Fruit fly (Drosophila melanogaster) Kc167 (cell line): ENCODE measurements around the gene CG31055.

Experiments used
- h ChIP-seq: fragments of >200 bp; optimal IDR thresholded peaks from 3 replicates; lab custom pipeline; 2018; ENCODE audit warnings: missing external identifiers
- ttk ChIP-seq: sonication (Bioruptor generic); optimal IDR thresholded peaks from 2 replicates; lab custom pipeline; 2017; ENCODE audit warnings: missing external identifiers

- TF ChIP-seq ttk (no peak), h (lab: Kevin White, UChicago) (no peak)
Observed at dm6 chr3R:27661389-27661788, 26.5 kb downstream of the CG31055 start.
